Worm (Caenorhabditis elegans) whole organism, L3 larva: Measurements from ENCODE around the gene unc-112.

Source experiments
- R02D3.7 ChIP-seq: fragments of 150-350 bp; optimal IDR thresholded peaks from 2 replicates; lab custom pipeline; 2014; ENCODE audit warnings: missing biosample characterization, missing genetic modification characterization
- aly-2 ChIP-seq: fragments of 150-350 bp; optimal IDR thresholded peaks from 2 replicates; lab custom pipeline; 2014; ENCODE audit warnings: missing biosample characterization, missing genetic modification characterization
- ama-1 ChIP-seq: fragments of 150-350 bp; optimal IDR thresholded peaks from 2 replicates; lab custom pipeline; 2018
- ceh-16 ChIP-seq: sonication (generic microtip); optimal IDR thresholded peaks from 2 replicates; lab custom pipeline; 2017; ENCODE audit warnings: missing biosample characterization, missing genetic modification characterization
- ceh-28 ChIP-seq: fragments of 150-350 bp; optimal IDR thresholded peaks from 2 replicates; lab custom pipeline; 2014; ENCODE audit warnings: missing biosample characterization, missing genetic modification reagents, missing genetic modification characterization
- ceh-82 ChIP-seq: fragments of 150-350 bp; optimal IDR thresholded peaks from 2 replicates; lab custom pipeline; 2014; ENCODE audit warnings: missing biosample characterization, missing genetic modification characterization
- ceh-9 ChIP-seq: sonication (generic microtip); optimal IDR thresholded peaks from 2 replicates; lab custom pipeline; 2018; ENCODE audit warnings: missing biosample characterization, missing genetic modification characterization
- daf-12 ChIP-seq: fragments of 150-350 bp; optimal IDR thresholded peaks from 2 replicates; lab custom pipeline; 2014; ENCODE audit warnings: missing biosample characterization, missing genetic modification reagents, missing genetic modification characterization
- egl-5 ChIP-seq: fragments of 150-350 bp; optimal IDR thresholded peaks from 2 replicates; lab custom pipeline; 2017; ENCODE audit warnings: missing biosample characterization, missing genetic modification reagents, missing genetic modification characterization, inconsistent platforms
- elt-1 ChIP-seq: fragments of 150-350 bp; optimal IDR thresholded peaks from 2 replicates; lab custom pipeline; 2014; ENCODE audit warnings: missing biosample characterization, missing genetic modification characterization
- elt-2 ChIP-seq: sonication (generic microtip); optimal IDR thresholded peaks from 2 replicates; lab custom pipeline; 2016; ENCODE audit warnings: missing genetic modification reagents, mild to moderate bottlenecking, missing genetic modification characterization, missing compliant biosample characterization
- elt-3 ChIP-seq, 3 experiments: fragments of 150-350 bp in 1 of 3; sonication (generic microtip) in 2 of 3; optimal IDR thresholded peaks; 2 replicates in 2 of 3; 4 replicates in 1 of 3; lab custom pipeline; 2014 to 2017; ENCODE audit warnings: missing biosample characterization in 3 of 3, missing genetic modification characterization in 3 of 3
- eor-1 ChIP-seq, 2 experiments: fragments of 150-350 bp; optimal IDR thresholded peaks; 2 replicates each; lab custom pipeline; 2014 to 2018; ENCODE audit warnings: missing biosample characterization in 2 of 2, missing genetic modification characterization in 2 of 2
- fkh-10 ChIP-seq: sonication (generic microtip); optimal IDR thresholded peaks from 2 replicates; lab custom pipeline; 2017; ENCODE audit warnings: missing biosample characterization, missing genetic modification reagents, missing genetic modification characterization
- fkh-2 ChIP-seq: fragments of 150-350 bp; optimal IDR thresholded peaks from 2 replicates; lab custom pipeline; 2014; ENCODE audit warnings: missing biosample characterization, missing genetic modification reagents, missing genetic modification characterization
- fos-1 ChIP-seq: fragments of 150-350 bp; optimal IDR thresholded peaks from 2 replicates; lab custom pipeline; 2014; ENCODE audit warnings: missing biosample characterization, missing genetic modification characterization
- hmg-11 ChIP-seq: sonication (generic microtip); optimal IDR thresholded peaks from 2 replicates; lab custom pipeline; 2016; ENCODE audit warnings: missing genetic modification characterization, missing compliant biosample characterization
- lin-15B ChIP-seq: fragments of 150-350 bp; optimal IDR thresholded peaks from 2 replicates; lab custom pipeline; 2014; ENCODE audit warnings: missing biosample characterization, missing genetic modification characterization
- mdl-1 ChIP-seq: fragments of 150-350 bp; optimal IDR thresholded peaks from 2 replicates; lab custom pipeline; 2014; ENCODE audit warnings: missing biosample characterization, missing genetic modification characterization
- mml-1 ChIP-seq: fragments of 150-350 bp; sonication (generic microtip); optimal IDR thresholded peaks from 3 replicates; lab custom pipeline; 2014; ENCODE audit warnings: missing biosample characterization, missing genetic modification characterization
- nfya-1 ChIP-seq: sonication (generic microtip); optimal IDR thresholded peaks from 2 replicates; lab custom pipeline; 2017; ENCODE audit warnings: missing genetic modification characterization, mild to moderate bottlenecking, missing compliant biosample characterization, antibody characterized with exemption, moderate library complexity; ENCODE audit not compliant: insufficient read depth
- nhr-12 ChIP-seq: fragments of 150-350 bp; optimal IDR thresholded peaks from 2 replicates; lab custom pipeline; 2014; ENCODE audit warnings: missing biosample characterization, missing genetic modification characterization
- nhr-237 ChIP-seq: fragments of 150-350 bp; optimal IDR thresholded peaks from 2 replicates; lab custom pipeline; 2014; ENCODE audit warnings: missing biosample characterization, missing genetic modification characterization
- nhr-28 ChIP-seq: fragments of 150-350 bp; optimal IDR thresholded peaks from 2 replicates; lab custom pipeline; 2014; ENCODE audit warnings: missing biosample characterization, missing genetic modification characterization
- nhr-43 ChIP-seq: sonication (generic microtip); optimal IDR thresholded peaks from 2 replicates; lab custom pipeline; 2016; ENCODE audit warnings: mild to moderate bottlenecking, missing genetic modification characterization, missing compliant biosample characterization; ENCODE audit not compliant: poor library complexity, severe bottlenecking
- nhr-76 ChIP-seq: fragments of 150-350 bp; sonication (generic microtip); optimal IDR thresholded peaks from 5 replicates; lab custom pipeline; 2014; ENCODE audit warnings: missing biosample characterization, missing genetic modification characterization
- nhr-77 ChIP-seq: fragments of 150-350 bp; optimal IDR thresholded peaks from 2 replicates; lab custom pipeline; 2014; ENCODE audit warnings: missing biosample characterization, missing genetic modification characterization
- pha-4 ChIP-seq: fragments of 150-350 bp; optimal IDR thresholded peaks from 2 replicates; lab custom pipeline; 2014; ENCODE audit warnings: missing biosample characterization, missing genetic modification reagents, missing genetic modification characterization
- pqm-1 ChIP-seq: fragments of 150-350 bp; optimal IDR thresholded peaks from 2 replicates; lab custom pipeline; 2017; ENCODE audit warnings: missing biosample characterization, missing genetic modification characterization, inconsistent platforms
- sea-2 ChIP-seq: fragments of 150-350 bp; sonication (generic microtip); optimal IDR thresholded peaks from 4 replicates; lab custom pipeline; 2014; ENCODE audit warnings: missing biosample characterization, missing genetic modification reagents, missing genetic modification characterization
- skn-1 ChIP-seq: fragments of 150-350 bp; optimal IDR thresholded peaks from 2 replicates; lab custom pipeline; 2014; ENCODE audit warnings: missing biosample characterization, missing genetic modification characterization
- unc-39 ChIP-seq: sonication (generic microtip); optimal IDR thresholded peaks from 4 replicates; lab custom pipeline; 2017; ENCODE audit warnings: missing biosample characterization, missing genetic modification characterization
- unc-62 ChIP-seq: fragments of 150-350 bp; sonication (generic microtip); optimal IDR thresholded peaks from 4 replicates; lab custom pipeline; 2014; ENCODE audit warnings: missing biosample characterization, missing genetic modification reagents, missing genetic modification characterization
- ztf-11 ChIP-seq: fragments of 150-350 bp; optimal IDR thresholded peaks from 2 replicates; lab custom pipeline; 2014; ENCODE audit warnings: missing biosample characterization, missing genetic modification characterization
- ztf-4 ChIP-seq: fragments of 150-350 bp; optimal IDR thresholded peaks from 2 replicates; lab custom pipeline; 2014; ENCODE audit warnings: missing biosample characterization, missing genetic modification characterization

Gene unc-112

DNA sequence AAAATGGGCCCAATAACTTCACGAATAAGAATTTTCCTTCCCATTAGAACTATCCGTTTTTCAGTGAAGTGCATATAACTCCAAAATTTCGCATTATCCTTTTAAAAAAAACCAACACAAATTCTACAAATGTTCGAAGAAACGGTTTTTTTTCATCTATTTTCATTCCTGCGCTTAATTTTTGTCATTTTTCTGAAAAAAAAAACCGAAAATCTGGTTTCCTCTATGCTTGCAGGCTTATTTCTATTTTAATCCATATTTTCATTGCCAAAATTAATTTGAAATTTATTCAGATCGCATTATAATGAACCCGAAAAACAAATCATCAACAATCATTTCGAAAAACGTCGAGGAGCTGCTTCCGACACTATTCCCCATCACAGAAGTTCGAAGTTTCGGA lies 2.2 kb upstream of the unc-112 start, which contains the start of gene set-5:
set-5 (plus strand) TSS at position 301 of the 400 bp plus-strand sequence.
- TF ChIP-seq sea-2 (GFP tag; lab: Kevin White, UChicago) (no peak), nhr-28 (tag; lab: Kevin White, UChicago) (no peak), fkh-10 (GFP tag; lab: Kevin White, UChicago) (no peak), aly-2 (tag; lab: Kevin White, UChicago) (no peak), nhr-12 (no peak), ztf-4 (tag; lab: Kevin White, UChicago) (no peak), fkh-2 (no peak), daf-12 (tag; lab: Kevin White, UChicago) (no peak), ceh-28 (tag; lab: Kevin White, UChicago) (no peak), unc-62 (no peak), egl-5 (tag; lab: Kevin White, UChicago) (no peak), eor-1 (tag; optimal IDR thresholded peaks at IDR 0.05; lab: Kevin White, UChicago) (no peak), elt-1 (tag; lab: Kevin White, UChicago) (no peak), lin-15B (tag; lab: Kevin White, UChicago) (no peak), elt-3 (tag; optimal IDR thresholded peaks at IDR 0.05; lab: Kevin White, UChicago) (no peak), nhr-76 (tag; lab: Kevin White, UChicago) (no peak), R02D3.7 (tag; lab: Kevin White, UChicago) (no peak), mdl-1 (no peak)

DNA sequence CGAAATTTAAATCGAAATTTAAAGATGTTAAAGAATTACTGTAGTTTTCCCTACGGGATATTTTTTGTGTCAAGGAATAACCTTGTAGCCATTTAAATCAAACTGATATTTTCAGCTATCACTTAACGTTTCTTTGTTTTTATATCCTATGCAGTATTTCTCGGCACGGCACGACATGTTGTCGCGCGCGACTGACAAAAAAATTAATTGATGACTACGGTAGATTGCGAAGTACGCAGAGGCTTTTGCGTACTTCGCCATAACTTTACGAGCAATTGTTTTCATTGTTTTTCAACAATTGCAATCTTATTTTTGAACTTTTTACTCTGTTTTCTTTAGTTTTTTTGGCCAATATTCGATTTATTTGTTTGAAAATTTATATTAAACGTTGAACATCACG lies 1.6 kb upstream of the unc-112 start:
- TF ChIP-seq pha-4 (tag; lab: Kevin White, UChicago) (no peak), skn-1 (tag; lab: Kevin White, UChicago) (no peak), ztf-11 (tag; lab: Kevin White, UChicago) (no peak), ama-1 (lab: Kevin White, UChicago) (no peak), nfya-1 (tag; lab: Kevin White, UChicago) (no peak), nhr-43 (tag; lab: Kevin White, UChicago) (no peak), ceh-82 (tag; lab: Kevin White, UChicago) (no peak), pqm-1 (tag; lab: Kevin White, UChicago) (no peak), fos-1 (tag; lab: Kevin White, UChicago) (no peak), ceh-9 (tag; lab: Kevin White, UChicago) (no peak), unc-39 (no peak), mdl-1 (no peak), mml-1 (tag; lab: Kevin White, UChicago) (no peak)

DNA sequence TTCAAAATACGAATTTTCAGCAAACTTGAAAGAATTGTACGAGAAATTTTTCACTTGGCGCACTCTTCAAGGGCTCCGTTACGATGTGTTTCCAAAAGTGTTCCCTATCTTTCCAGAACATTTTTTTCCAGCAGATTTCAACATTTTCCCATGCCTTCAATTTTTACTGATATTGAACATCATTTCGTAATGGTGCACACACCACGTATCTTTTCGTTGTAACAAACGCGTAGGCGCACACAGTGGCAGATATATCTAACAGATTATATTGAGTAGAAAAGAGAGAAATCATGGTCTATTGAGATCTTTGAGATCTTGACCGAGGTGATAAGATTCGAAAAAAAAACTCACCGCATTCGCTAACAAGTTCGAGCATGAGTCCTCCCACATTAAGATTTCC lies 741 bp downstream of the unc-112 start:
- no peak for TF ChIP-seq ceh-82 (tag; lab: Kevin White, UChicago)
- TF ChIP-seq sea-2 (GFP tag; lab: Kevin White, UChicago) = no peak
- no peak for TF ChIP-seq unc-39
- TF ChIP-seq hmg-11 = no peak
- no peak for TF ChIP-seq elt-1 (tag; lab: Kevin White, UChicago)
- no peak for TF ChIP-seq elt-2 (tag; lab: Kevin White, UChicago)
- no peak for TF ChIP-seq nhr-237 (tag; lab: Kevin White, UChicago)
- no peak for TF ChIP-seq mdl-1

DNA sequence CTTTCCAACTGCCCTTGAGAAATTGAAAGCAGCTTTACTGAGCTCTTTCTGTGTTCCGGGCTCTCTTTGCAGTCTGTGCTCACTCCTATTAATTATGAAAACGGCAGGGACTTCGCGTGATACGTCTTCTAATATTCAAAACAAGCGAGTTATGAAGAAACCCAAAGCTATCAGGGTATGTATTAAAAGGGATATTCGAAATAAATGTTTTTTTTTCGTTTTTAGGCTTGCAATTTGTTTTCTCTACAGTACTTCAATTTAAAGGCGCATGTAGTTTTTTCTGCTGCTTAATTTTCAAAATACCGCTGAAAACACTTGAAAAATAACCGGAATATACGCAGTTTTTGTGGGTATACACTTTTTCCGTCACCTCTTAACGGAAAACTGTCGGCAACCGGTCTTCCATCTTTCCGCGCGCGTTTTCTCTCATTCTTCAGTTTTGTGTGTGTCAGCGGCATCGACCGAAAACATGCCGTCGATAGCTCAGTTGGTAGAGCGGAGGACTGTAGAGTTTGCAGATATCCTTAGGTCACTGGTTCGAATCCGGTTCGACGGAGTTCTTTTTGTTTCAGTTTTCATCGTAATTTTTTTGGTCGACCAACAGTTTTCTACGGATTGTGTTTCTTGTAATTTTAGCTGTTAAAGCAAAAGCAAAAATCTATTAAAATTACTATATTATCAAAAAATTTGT lies 7.2 kb downstream of the unc-112 start, which contains the start of gene gasr-8:
gasr-8 (plus strand) TSS at position 51 of the 691 bp plus-strand sequence.
- TF ChIP-seq nhr-77 (tag; lab: Kevin White, UChicago) (no peak), ceh-16 (tag; lab: Kevin White, UChicago) (no peak), pha-4 (tag; lab: Kevin White, UChicago) (peak; percentile 18), nfya-1 (tag; lab: Kevin White, UChicago) (peak; percentile 22)
